Fruit fly (Drosophila melanogaster) whole organism, prepupa: ENCODE results near the gene CG7829.

Experiments
- Blimp-1 ChIP-seq: fragments of 200-800 bp; sonication (Bioruptor generic); optimal IDR thresholded peaks from 3 replicates; lab custom pipeline; 2017; ENCODE audit warnings: missing biosample characterization, missing genetic modification characterization, mild to moderate bottlenecking, moderate library complexity, missing genetic modification reagents
- CG10631 ChIP-seq: fragments of 200-800 bp; sonication (Bioruptor generic); optimal IDR thresholded peaks from 2 replicates; lab custom pipeline; 2016; ENCODE audit warnings: missing biosample characterization, missing genetic modification characterization
- CG10669 ChIP-seq: fragments of 200-800 bp; sonication (Bioruptor generic); optimal IDR thresholded peaks from 3 replicates; lab custom pipeline; 2018; ENCODE audit warnings: missing biosample characterization, mild to moderate bottlenecking, missing genetic modification characterization, moderate library complexity
- CG11294 ChIP-seq: fragments of 200-800 bp; sonication (Bioruptor generic); IDR thresholded peaks from 2 replicates; pipeline ENCODE4 v1.3.6; 2022; ENCODE audit warnings: missing biosample characterization, missing genetic modification characterization
- CG11902 ChIP-seq: fragments of 200-800 bp; sonication (Bioruptor generic); optimal IDR thresholded peaks from 3 replicates; lab custom pipeline; 2016; ENCODE audit warnings: missing biosample characterization, missing genetic modification characterization
- CG15336 ChIP-seq: fragments of 200-800 bp; sonication (Bioruptor generic); IDR thresholded peaks from 2 replicates; pipeline ENCODE4 v1.3.6; 2022; ENCODE audit warnings: missing biosample characterization, missing genetic modification characterization
- CG1621 ChIP-seq: fragments of 200-800 bp; sonication (Bioruptor generic); optimal IDR thresholded peaks from 3 replicates; lab custom pipeline; 2018; ENCODE audit warnings: missing biosample characterization, mild to moderate bottlenecking, missing genetic modification characterization
- CG16779 ChIP-seq: fragments of 200-800 bp; sonication (Bioruptor generic); optimal IDR thresholded peaks from 3 replicates; lab custom pipeline; 2017; ENCODE audit warnings: missing biosample characterization, mild to moderate bottlenecking, missing genetic modification characterization
- CG3032 ChIP-seq: fragments of 200-800 bp; optimal IDR thresholded peaks from 2 replicates; lab custom pipeline; 2019; ENCODE audit warnings: missing biosample characterization, mild to moderate bottlenecking, missing genetic modification characterization, moderate library complexity
- CG31627 ChIP-seq: fragments of 200-800 bp; sonication (Bioruptor generic); optimal IDR thresholded peaks from 3 replicates; lab custom pipeline; 2016; ENCODE audit warnings: missing biosample characterization, missing genetic modification characterization
- CG32006 ChIP-seq: fragments of 200-800 bp; sonication (Bioruptor generic); optimal IDR thresholded peaks from 3 replicates; lab custom pipeline; 2017; ENCODE audit warnings: missing biosample characterization, mild to moderate bottlenecking, missing genetic modification characterization
- CG34406 ChIP-seq: fragments of 200-800 bp; sonication (Bioruptor generic); optimal IDR thresholded peaks from 3 replicates; lab custom pipeline; 2016; ENCODE audit warnings: missing biosample characterization, missing genetic modification characterization
- CG3919 ChIP-seq: fragments of 200-800 bp; sonication (Bioruptor generic); optimal IDR thresholded peaks from 3 replicates; lab custom pipeline; 2016; ENCODE audit warnings: missing biosample characterization, missing genetic modification characterization
- CG4318 ChIP-seq: fragments of 200-800 bp; sonication (Bioruptor generic); optimal IDR thresholded peaks from 3 replicates; lab custom pipeline; 2017; ENCODE audit warnings: missing biosample characterization, mild to moderate bottlenecking, missing genetic modification characterization
- CG6276 ChIP-seq: fragments of 200-800 bp; sonication (Bioruptor generic); optimal IDR thresholded peaks from 2 replicates; lab custom pipeline; 2017; ENCODE audit warnings: missing biosample characterization, mild to moderate bottlenecking, missing genetic modification characterization
- CG6792 ChIP-seq: fragments of 200-800 bp; sonication (Bioruptor generic); optimal IDR thresholded peaks from 3 replicates; lab custom pipeline; 2016; ENCODE audit warnings: missing biosample characterization, missing genetic modification characterization
- CG6854 ChIP-seq: fragments of 200-800 bp; sonication (Bioruptor generic); optimal IDR thresholded peaks from 2 replicates; lab custom pipeline; 2017; ENCODE audit warnings: missing biosample characterization, mild to moderate bottlenecking, missing genetic modification characterization
- CG7368 ChIP-seq: fragments of 200-800 bp; sonication (Bioruptor generic); optimal IDR thresholded peaks from 3 replicates; lab custom pipeline; 2016; ENCODE audit warnings: missing biosample characterization, missing genetic modification characterization
- CG8119 ChIP-seq: fragments of 200-800 bp; sonication (Bioruptor generic); IDR thresholded peaks from 3 replicates; pipeline ENCODE4 v1.3.6; 2022; ENCODE audit warnings: missing biosample characterization, missing genetic modification characterization
- CG8632 ChIP-seq: fragments of 200-800 bp; sonication (Bioruptor generic); optimal IDR thresholded peaks from 3 replicates; lab custom pipeline; 2016; ENCODE audit warnings: missing biosample characterization, missing genetic modification characterization
- CG9139 ChIP-seq: fragments of 200-800 bp; sonication (Bioruptor generic); optimal IDR thresholded peaks from 3 replicates; lab custom pipeline; 2017; ENCODE audit warnings: missing biosample characterization, mild to moderate bottlenecking, missing genetic modification characterization
- Eip78C ChIP-seq: fragments of 200-800 bp; sonication (Bioruptor generic); peaks from one replicate; lab custom pipeline; 2016; ENCODE audit warnings: missing biosample characterization, missing genetic modification characterization
- Eip93F ChIP-seq: fragments of 200-800 bp; sonication (Bioruptor generic); optimal IDR thresholded peaks from 2 replicates; lab custom pipeline; 2016; ENCODE audit warnings: missing biosample characterization, mild to moderate bottlenecking, missing genetic modification characterization
- Ets21C ChIP-seq: fragments of 200-800 bp; sonication (Bioruptor generic); optimal IDR thresholded peaks from 3 replicates; lab custom pipeline; 2016; ENCODE audit warnings: missing biosample characterization, missing genetic modification characterization
- Ets96B ChIP-seq: fragments of 200-800 bp; optimal IDR thresholded peaks from 2 replicates; lab custom pipeline; 2019; ENCODE audit warnings: missing biosample characterization, mild to moderate bottlenecking, missing genetic modification characterization, moderate library complexity
- Gug ChIP-seq: fragments of 200-800 bp; sonication (Bioruptor generic); IDR thresholded peaks from 2 replicates; pipeline ENCODE4 v1.3.6; 2022; ENCODE audit warnings: missing biosample characterization, missing genetic modification characterization
- Hr38 ChIP-seq: sonication (Bioruptor generic); optimal IDR thresholded peaks from 2 replicates; lab custom pipeline; 2016; ENCODE audit warnings: missing biosample characterization, missing genetic modification characterization
- Hr39 ChIP-seq: fragments of 200-800 bp; sonication (Bioruptor generic); optimal IDR thresholded peaks from 2 replicates; lab custom pipeline; 2016; ENCODE audit warnings: missing biosample characterization, missing genetic modification characterization
- Hr4 ChIP-seq: fragments of 200-800 bp; sonication (Bioruptor generic); optimal IDR thresholded peaks from 3 replicates; lab custom pipeline; 2016; ENCODE audit warnings: missing biosample characterization, missing genetic modification characterization
- Met ChIP-seq: fragments of 200-800 bp; sonication (Bioruptor generic); optimal IDR thresholded peaks from 3 replicates; lab custom pipeline; 2016; ENCODE audit warnings: missing biosample characterization, missing genetic modification characterization
- OdsH ChIP-seq: fragments of 200-800 bp; sonication (Bioruptor generic); optimal IDR thresholded peaks from 3 replicates; lab custom pipeline; 2016; ENCODE audit warnings: missing biosample characterization, missing genetic modification characterization
- Smox ChIP-seq: fragments of 200-800 bp; sonication (Bioruptor generic); optimal IDR thresholded peaks from 3 replicates; lab custom pipeline; 2016; ENCODE audit warnings: missing biosample characterization, missing genetic modification characterization
- Sox102F ChIP-seq: fragments of 200-800 bp; sonication (Bioruptor generic); optimal IDR thresholded peaks from 2 replicates; lab custom pipeline; 2016; ENCODE audit warnings: missing biosample characterization, mild to moderate bottlenecking, missing genetic modification characterization
- Sox14 ChIP-seq: fragments of 200-800 bp; sonication (Bioruptor generic); optimal IDR thresholded peaks from 3 replicates; lab custom pipeline; 2016; ENCODE audit warnings: missing biosample characterization, missing genetic modification characterization
- achi ChIP-seq: fragments of 200-800 bp; sonication (Bioruptor generic); optimal IDR thresholded peaks from 3 replicates; lab custom pipeline; 2016; ENCODE audit warnings: missing biosample characterization, missing genetic modification characterization
- acj6 ChIP-seq: fragments of 200-800 bp; sonication (Bioruptor generic); optimal IDR thresholded peaks from 3 replicates; lab custom pipeline; 2016; ENCODE audit warnings: missing biosample characterization, missing genetic modification characterization
- cyc ChIP-seq: fragments of 200-800 bp; sonication (Bioruptor generic); optimal IDR thresholded peaks from 3 replicates; lab custom pipeline; 2016; ENCODE audit warnings: missing biosample characterization, missing genetic modification characterization
- dac ChIP-seq: fragments of 200-800 bp; sonication (Bioruptor generic); optimal IDR thresholded peaks from 2 replicates; lab custom pipeline; 2017; ENCODE audit warnings: missing biosample characterization, mild to moderate bottlenecking, missing genetic modification characterization
- dsx ChIP-seq: fragments of 200-800 bp; optimal IDR thresholded peaks from 3 replicates; lab custom pipeline; 2019; ENCODE audit warnings: missing biosample characterization, mild to moderate bottlenecking, missing genetic modification characterization, moderate library complexity; ENCODE audit not compliant: poor library complexity, severe bottlenecking
- esn ChIP-seq: fragments of 200-800 bp; sonication (Bioruptor generic); optimal IDR thresholded peaks from 2 replicates; lab custom pipeline; 2016; ENCODE audit warnings: missing biosample characterization, mild to moderate bottlenecking, missing genetic modification characterization, moderate library complexity
- fd59A ChIP-seq: fragments of 200-800 bp; sonication (Bioruptor generic); optimal IDR thresholded peaks from 2 replicates; lab custom pipeline; 2017; ENCODE audit warnings: missing biosample characterization, mild to moderate bottlenecking, missing genetic modification characterization, missing genetic modification reagents
- fd85E ChIP-seq: fragments of 200-800 bp; sonication (Bioruptor generic); optimal IDR thresholded peaks from 3 replicates; lab custom pipeline; 2016; ENCODE audit warnings: missing biosample characterization, missing genetic modification characterization
- fkh ChIP-seq: fragments of 200-800 bp; sonication (Bioruptor generic); optimal IDR thresholded peaks from 3 replicates; lab custom pipeline; 2017; ENCODE audit warnings: missing biosample characterization, mild to moderate bottlenecking, missing genetic modification characterization, moderate library complexity
- lz ChIP-seq: fragments of 200-800 bp; sonication (Bioruptor generic); optimal IDR thresholded peaks from 3 replicates; lab custom pipeline; 2016; ENCODE audit warnings: missing biosample characterization, missing genetic modification characterization
- net ChIP-seq: fragments of 200-800 bp; sonication (Bioruptor generic); optimal IDR thresholded peaks from 3 replicates; lab custom pipeline; 2016; ENCODE audit warnings: missing biosample characterization, missing genetic modification characterization
- salr ChIP-seq, 2 experiments: fragments of 200-800 bp; sonication (Bioruptor generic); optimal IDR thresholded peaks; 3 replicates each; lab custom pipeline; 2016 to 2018; ENCODE audit warnings: missing biosample characterization in 2 of 2, missing genetic modification characterization in 2 of 2, mild to moderate bottlenecking in 1 of 2
- ss ChIP-seq, 2 experiments: fragments of 200-800 bp; sonication (Bioruptor generic); optimal IDR thresholded peaks; 2 replicates in 1 of 2; 3 replicates in 1 of 2; lab custom pipeline; 2017 to 2018; ENCODE audit warnings: mild to moderate bottlenecking in 2 of 2, missing biosample characterization in 2 of 2, missing genetic modification characterization in 2 of 2, moderate library complexity in 1 of 2
- topi ChIP-seq: fragments of 200-800 bp; sonication (Bioruptor generic); optimal IDR thresholded peaks from 3 replicates; lab custom pipeline; 2016; ENCODE audit warnings: missing biosample characterization, missing genetic modification characterization
- vri ChIP-seq: fragments of 200-800 bp; sonication (Bioruptor generic); optimal IDR thresholded peaks from 3 replicates; lab custom pipeline; 2016; ENCODE audit warnings: missing biosample characterization, mild to moderate bottlenecking, missing genetic modification characterization

Gene CG7829

dm6 chr3R:29778985-29779298, 38.6 kb downstream of the CG7829 start:
- TF ChIP-seq dac (no peak), Eip78C (peak; percentile 30), CG34406 (GFP tag; lab: Kevin White, UChicago) (no peak), Hr39 (no peak), fkh (peak; percentile 50), vri (peak; percentile 0), salr (GFP tag; optimal IDR thresholded peaks at IDR 0.05; lab: Kevin White, UChicago) (no peak)

dm6 chr3R:29778139-29778984, 39.2 kb downstream of the CG7829 start:
- no peak for TF ChIP-seq CG15336 (GFP tag; lab: Robert Waterston, UW)
- TF ChIP-seq fd85E (GFP tag; lab: Kevin White, UChicago): no peak
- peak; percentile 19 for TF ChIP-seq CG1621
- TF ChIP-seq fd59A (GFP tag; lab: Kevin White, UChicago): peak; percentile 57
- no peak for TF ChIP-seq CG6276 (GFP tag; lab: Kevin White, UChicago)
- peak; percentile 65 for TF ChIP-seq CG31627 (GFP tag; lab: Kevin White, UChicago)
- peak; percentile 60 for TF ChIP-seq CG3919
- TF ChIP-seq CG9139 (GFP tag; lab: Kevin White, UChicago): peak; percentile 22
- TF ChIP-seq topi (GFP tag; lab: Kevin White, UChicago): peak; percentile 76
- peak; percentile 69 for TF ChIP-seq Sox14 (GFP tag; lab: Kevin White, UChicago)
- no peak for TF ChIP-seq CG8119 (GFP tag; lab: Robert Waterston, UW)
- TF ChIP-seq OdsH: peak; percentile 64
- TF ChIP-seq Ets96B: peak; percentile 47
- TF ChIP-seq dsx: peak; percentile 20
- peak; percentile 65 for TF ChIP-seq Smox (GFP tag; lab: Kevin White, UChicago)
- TF ChIP-seq Met (GFP tag; lab: Kevin White, UChicago): peak; percentile 73
- no peak for TF ChIP-seq Gug (GFP tag; lab: Robert Waterston, UW)
- peak; percentile 42 for TF ChIP-seq CG7368 (GFP tag; lab: Kevin White, UChicago)
- TF ChIP-seq Ets21C (GFP tag; lab: Kevin White, UChicago): peak; percentile 51
- TF ChIP-seq Hr4: peak; percentile 39
- TF ChIP-seq net (GFP tag; lab: Kevin White, UChicago): peak; percentile 10
- peak; percentile 74 for TF ChIP-seq lz (GFP tag; lab: Kevin White, UChicago)
- peak; percentile 43 for TF ChIP-seq CG11902
- TF ChIP-seq Eip78C: peak; percentile 90
- TF ChIP-seq CG32006 (GFP tag; lab: Kevin White, UChicago): peak; percentile 42
- peak; percentile 54 for TF ChIP-seq cyc
- no peak for TF ChIP-seq CG4318 (GFP tag; lab: Kevin White, UChicago)
- no peak for TF ChIP-seq Eip93F (GFP tag; lab: Kevin White, UChicago)
- TF ChIP-seq CG10669 (GFP tag; lab: Kevin White, UChicago): peak; percentile 54
- no peak for TF ChIP-seq fkh
- peak; percentile 36 for TF ChIP-seq Blimp-1 (GFP tag; lab: Kevin White, UChicago)
- TF ChIP-seq acj6 (GFP tag; lab: Kevin White, UChicago): peak; percentile 50
- peak; percentile 56 for TF ChIP-seq CG3032 (tag; lab: Kevin White, UChicago)
- TF ChIP-seq salr (GFP tag; optimal IDR thresholded peaks at IDR 0.05; lab: Kevin White, UChicago): peak in 1 of 2 experiments; percentile 26
- TF ChIP-seq CG8632 (GFP tag; lab: Kevin White, UChicago): peak; percentile 56
- peak; percentile 60 for TF ChIP-seq Sox102F (GFP tag; lab: Kevin White, UChicago)
- peak; percentile 18 to 38 for TF ChIP-seq ss (GFP tag; optimal IDR thresholded peaks at IDR 0.05; lab: Kevin White, UChicago)
- TF ChIP-seq CG10631: peak; percentile 63
- no peak for TF ChIP-seq CG6854 (GFP tag; lab: Kevin White, UChicago)
- TF ChIP-seq CG11294 (GFP tag; lab: Robert Waterston, UW): no peak
- TF ChIP-seq Hr38 (GFP tag; lab: Kevin White, UChicago): no peak
- TF ChIP-seq esn (GFP tag; lab: Kevin White, UChicago): peak; percentile 80
- peak; percentile 26 for TF ChIP-seq vri
- TF ChIP-seq CG16779: no peak
- peak; percentile 56 for TF ChIP-seq achi (GFP tag; lab: Kevin White, UChicago)
- TF ChIP-seq CG6792 (GFP tag; lab: Kevin White, UChicago): peak; percentile 45
